Fruit fly (Drosophila melanogaster) ovary, adult (tissue): ENCODE results near the gene CG8117.
A peak's percentile ranks its signal among the peaks of the same experiment; 100 is the strongest.

Experiments
- CG17801 ChIP-seq: fragments of 200-800 bp; optimal IDR thresholded peaks from 2 replicates; lab custom pipeline; 2019; ENCODE audit warnings: missing biosample characterization, mild to moderate bottlenecking, missing genetic modification characterization, moderate library complexity; ENCODE audit not compliant: partially characterized antibody

The CG8117 gene

DNA sequence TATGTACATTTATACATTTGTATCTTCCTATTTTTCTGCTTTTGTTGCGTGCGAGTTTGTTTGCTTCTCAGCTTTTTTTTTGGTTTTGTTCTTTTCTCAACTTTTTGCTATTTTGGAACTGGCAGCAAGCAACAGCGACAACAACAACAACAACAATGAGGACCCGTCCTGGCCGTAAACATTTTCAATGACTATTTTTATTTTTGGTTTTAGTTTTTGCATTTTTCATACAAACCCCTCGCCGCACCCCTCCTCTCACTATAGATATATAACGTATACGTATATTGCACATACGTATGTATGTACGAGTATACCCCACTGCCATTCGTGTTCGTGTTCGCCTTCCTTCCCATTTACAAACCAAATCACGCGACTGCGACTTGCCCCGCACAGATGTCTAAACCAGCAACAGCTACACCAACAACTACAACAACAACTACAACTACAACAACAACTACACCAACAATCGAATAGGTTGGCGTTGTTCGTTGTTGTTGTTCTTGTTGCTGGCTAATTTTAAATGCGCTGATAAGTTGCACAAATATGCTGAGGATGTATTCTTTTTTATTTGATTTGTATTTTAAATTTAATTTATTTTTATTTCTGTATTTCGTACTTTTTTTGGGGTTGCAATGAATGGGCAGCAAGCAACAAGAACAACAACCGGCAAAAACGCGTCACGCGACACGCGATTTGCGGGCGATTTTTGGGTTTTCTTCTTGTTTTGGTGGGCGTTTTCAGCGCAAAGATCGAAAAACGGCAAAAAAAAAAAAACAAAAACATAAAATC is 23.4 kb upstream of the CG8117 start:
- no peak for TF ChIP-seq CG17801 (GFP tag; lab: Kevin White, UChicago)

- TF ChIP-seq CG17801 (GFP tag; lab: Kevin White, UChicago), result no peak
Measured at dm6 chrX:15622970-15623402, 21.0 kb upstream of the CG8117 start.

- no peak for TF ChIP-seq CG17801 (GFP tag; lab: Kevin White, UChicago)
Measured at dm6 chrX:15623809-15624208, 20.2 kb upstream of the CG8117 start.

DNA sequence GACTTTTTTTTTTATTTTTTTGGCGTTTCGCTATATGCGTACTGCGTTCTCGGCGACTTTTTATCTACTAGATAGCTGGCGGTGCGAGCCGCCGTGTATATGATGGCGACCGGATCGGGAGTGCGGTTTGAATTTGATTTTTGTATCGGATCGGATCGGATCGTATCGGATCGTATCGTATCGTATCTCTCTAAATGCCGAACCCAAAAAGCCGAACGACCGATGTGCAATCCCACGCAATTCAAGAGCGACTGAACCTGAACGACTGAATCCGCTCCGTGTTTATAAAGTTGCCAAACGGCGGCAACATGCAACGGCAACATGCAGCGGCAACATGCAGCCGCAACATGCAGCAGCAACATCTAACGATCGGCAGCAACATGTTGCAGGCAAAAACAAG is 17.7 kb upstream of the CG8117 start:
- peak; percentile 40 for TF ChIP-seq CG17801 (GFP tag; lab: Kevin White, UChicago)

DNA sequence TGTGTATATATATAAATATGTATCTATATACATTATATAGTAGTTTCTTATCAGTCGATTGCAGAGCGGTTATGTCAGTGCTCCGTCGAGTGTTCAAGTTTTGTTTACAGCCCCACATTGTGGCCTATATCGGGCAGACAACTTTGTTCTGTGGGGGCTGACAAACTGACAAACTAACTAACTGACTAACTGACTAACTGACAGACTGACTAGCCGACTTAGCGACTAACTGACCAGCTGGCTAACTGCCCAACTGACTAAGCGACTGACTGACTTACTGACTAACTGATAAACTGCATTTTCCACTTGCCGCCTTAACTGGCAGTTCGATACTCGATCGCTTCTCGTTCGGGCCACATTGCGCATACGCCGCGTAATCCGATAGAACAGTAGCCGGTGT is 14.1 kb upstream of the CG8117 start:
- no peak for TF ChIP-seq CG17801 (GFP tag; lab: Kevin White, UChicago)

- TF ChIP-seq CG17801 (GFP tag; lab: Kevin White, UChicago), result no peak
Measured at dm6 chrX:15630815-15631214, 13.2 kb upstream of the CG8117 start.

DNA sequence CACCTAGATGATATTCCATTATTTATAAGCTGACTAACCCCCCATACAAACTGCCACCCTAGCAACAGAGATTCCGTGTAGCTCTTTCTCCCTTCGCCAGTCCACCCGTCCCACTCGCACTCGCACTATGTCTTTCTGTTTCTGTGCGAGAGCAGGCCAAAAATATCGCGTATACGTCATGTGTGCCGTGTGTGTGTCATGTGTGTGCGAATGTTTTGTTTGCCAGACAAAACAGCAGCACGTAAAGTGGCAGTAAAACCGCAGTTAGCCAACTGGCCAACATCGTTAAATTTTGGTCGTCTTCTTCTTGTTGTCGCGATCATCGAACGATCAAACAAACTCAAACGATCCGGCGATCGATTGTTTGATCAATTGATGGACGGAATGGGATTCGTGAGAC is 12.6 kb upstream of the CG8117 start:
- no peak for TF ChIP-seq CG17801 (GFP tag; lab: Kevin White, UChicago)

dm6 chrX:15632669-15633068 is 11.4 kb upstream of the CG8117 start:
- no peak for TF ChIP-seq CG17801 (GFP tag; lab: Kevin White, UChicago)

DNA sequence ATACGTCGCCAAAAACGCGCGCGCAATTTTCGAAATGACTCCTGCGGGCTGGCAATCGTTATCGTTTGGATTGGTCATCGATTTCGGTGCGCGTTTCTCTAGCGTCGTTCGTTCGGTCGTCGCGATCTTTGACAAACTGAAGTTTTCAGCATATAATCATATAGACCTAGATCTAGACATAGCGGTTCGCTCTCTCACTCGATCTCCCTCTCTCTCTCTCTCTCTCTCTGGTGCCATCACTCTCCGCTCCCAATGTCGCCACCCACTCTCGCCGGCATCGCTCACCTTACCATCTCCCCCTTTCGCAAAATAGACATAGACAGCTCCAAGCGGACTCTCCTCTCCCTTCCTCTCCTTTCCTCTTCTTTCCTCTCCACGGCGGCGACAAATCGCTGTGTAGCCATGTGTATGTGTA is 10.7 kb upstream of the CG8117 start, which contains the start of gene sog:
TSS of gene sog (minus strand) at position 122 of the 415 bp plus-strand sequence.
- no peak for TF ChIP-seq CG17801 (GFP tag; lab: Kevin White, UChicago)

DNA sequence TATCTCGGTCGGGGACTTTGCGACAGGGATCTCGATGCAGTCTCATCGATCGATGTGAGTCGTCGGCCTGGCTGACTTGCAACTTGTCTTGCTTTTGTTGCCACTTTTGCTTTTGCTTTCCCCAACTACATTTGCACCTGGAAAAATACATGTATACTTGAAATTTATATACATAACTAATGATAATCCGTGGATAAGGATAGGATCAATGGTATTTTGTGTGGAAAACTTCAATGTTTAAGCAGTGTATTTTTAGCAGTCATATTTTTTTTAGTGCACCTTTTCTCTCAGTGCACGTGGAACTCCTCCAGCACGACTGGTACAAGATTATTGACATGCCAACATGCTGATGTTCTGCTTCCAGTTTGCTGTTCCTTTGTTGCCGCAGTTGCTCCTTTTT is 5.0 kb upstream of the CG8117 start:
- no peak for TF ChIP-seq CG17801 (GFP tag; lab: Kevin White, UChicago)

- TF ChIP-seq CG17801 (GFP tag; lab: Kevin White, UChicago), result no peak
Measured at dm6 chrX:15639929-15640328, 4.1 kb upstream of the CG8117 start.

DNA sequence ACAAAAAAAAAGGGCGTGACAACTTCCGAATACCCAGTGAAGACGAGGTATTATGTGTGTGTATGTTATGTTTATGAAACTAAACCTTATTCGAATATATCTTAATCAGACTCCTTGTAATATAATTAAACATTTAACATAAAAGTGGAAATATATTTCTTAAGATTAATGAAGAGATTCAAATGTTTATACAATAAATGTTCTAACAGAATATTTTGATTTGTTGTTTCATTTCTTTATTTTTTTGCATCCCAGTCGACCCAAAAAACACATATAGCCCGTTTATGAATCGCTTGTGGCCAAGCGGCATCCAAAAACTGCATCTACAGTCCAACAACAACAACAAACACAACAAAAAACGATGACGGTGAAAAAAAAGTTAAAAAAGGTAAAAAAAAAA is 2.0 kb upstream of the CG8117 start:
- TF ChIP-seq CG17801 (GFP tag; lab: Kevin White, UChicago), result no peak

- no peak for TF ChIP-seq CG17801 (GFP tag; lab: Kevin White, UChicago)
Measured at dm6 chrX:15643210-15643609, 812 bp upstream of the CG8117 start.

DNA sequence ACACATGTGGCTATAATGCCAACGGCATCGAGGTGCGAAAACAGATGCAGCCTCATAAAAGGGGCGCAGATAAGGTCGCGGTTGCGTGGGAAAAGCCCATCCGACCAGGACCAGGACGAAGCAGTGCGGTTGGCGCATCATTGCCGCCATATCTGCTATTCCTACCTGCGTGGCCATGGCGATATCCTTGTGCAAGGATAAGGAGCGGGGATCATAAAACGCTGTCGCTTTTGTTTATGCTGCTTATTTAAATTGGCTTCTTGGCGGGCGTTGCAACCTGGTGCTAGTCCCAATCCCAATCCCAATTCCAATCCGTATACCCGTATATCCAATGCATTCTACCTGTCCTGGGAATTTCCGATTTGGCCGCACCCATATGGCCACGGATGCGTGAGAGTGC is 2.8 kb downstream of the CG8117 start:
- TF ChIP-seq CG17801 (GFP tag; lab: Kevin White, UChicago), result no peak

- no peak for TF ChIP-seq CG17801 (GFP tag; lab: Kevin White, UChicago)
Measured at dm6 chrX:15648180-15648579, 4.2 kb downstream of the CG8117 start.

DNA sequence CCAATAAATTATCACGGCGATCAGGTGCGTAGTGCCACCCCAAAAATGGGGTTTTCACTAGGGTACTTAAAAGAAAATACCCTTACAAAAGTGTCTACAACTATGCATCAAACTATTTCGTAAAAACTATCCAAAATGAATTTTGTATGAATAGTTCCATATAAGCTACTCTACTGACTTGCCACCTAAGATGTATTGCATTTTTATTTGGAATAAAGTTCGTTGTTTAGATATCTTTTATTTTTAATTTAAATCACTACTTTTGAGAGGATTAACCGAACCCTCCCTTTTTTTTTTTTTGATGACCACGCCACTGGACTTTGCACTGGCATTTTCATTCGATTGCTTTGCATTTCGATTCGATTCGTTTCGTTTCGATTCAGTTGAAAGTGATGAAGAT is 5.5 kb downstream of the CG8117 start:
- TF ChIP-seq CG17801 (GFP tag; lab: Kevin White, UChicago), result no peak
